Worm (Caenorhabditis elegans) whole organism, L1 larva: ENCODE results near the gene ceh-13.

Experiments
- C16A3.4 ChIP-seq: fragments of 150-350 bp; optimal IDR thresholded peaks from 2 replicates; lab custom pipeline; 2014; ENCODE audit warnings: missing biosample characterization, missing genetic modification characterization
- aha-1 ChIP-seq: fragments of 150-350 bp; optimal IDR thresholded peaks from 2 replicates; lab custom pipeline; 2014; ENCODE audit warnings: missing biosample characterization, missing genetic modification characterization
- aly-2 ChIP-seq: fragments of 150-350 bp; optimal IDR thresholded peaks from 2 replicates; lab custom pipeline; 2014; ENCODE audit warnings: missing biosample characterization, missing genetic modification characterization
- blmp-1 ChIP-seq: fragments of 150-350 bp; optimal IDR thresholded peaks from 2 replicates; lab custom pipeline; 2014; ENCODE audit warnings: missing biosample characterization, missing genetic modification characterization
- ceh-63 ChIP-seq: fragments of 200-800 bp; sonication (Bioruptor generic); optimal IDR thresholded peaks from 2 replicates; lab custom pipeline; 2018; ENCODE audit warnings: mild to moderate bottlenecking, missing genetic modification characterization, missing compliant biosample characterization
- ceh-88 ChIP-seq: fragments of 200-800 bp; sonication (Bioruptor generic); IDR thresholded peaks from 2 replicates; pipeline ENCODE4 v1.3.6; 2022; ENCODE audit warnings: missing genetic modification characterization, missing compliant biosample characterization
- ces-1 ChIP-seq: fragments of 150-350 bp; optimal IDR thresholded peaks from 2 replicates; lab custom pipeline; 2014; ENCODE audit warnings: missing biosample characterization, missing genetic modification reagents, missing genetic modification characterization
- dpl-1 ChIP-seq, 3 experiments: fragments of 150-350 bp in 2 of 3; sonication (generic microtip) in 1 of 3; optimal IDR thresholded peaks; 2 replicates each; lab custom pipeline; 2014 to 2017; ENCODE audit warnings: missing biosample characterization in 3 of 3, missing genetic modification characterization in 3 of 3, missing genetic modification reagents in 3 of 3
- efl-1 ChIP-seq, 4 experiments: fragments of 150-350 bp; optimal IDR thresholded peaks in 3 of 4; peaks in 1 of 4; 1 replicate in 1 of 4; 2 replicates in 3 of 4; lab custom pipeline; 2014; ENCODE audit warnings: missing biosample characterization in 2 of 4, missing genetic modification characterization in 2 of 4, missing genetic modification reagents in 2 of 4
- fkh-4 ChIP-seq: sonication (generic microtip); optimal IDR thresholded peaks from 2 replicates; lab custom pipeline; 2016; ENCODE audit warnings: missing compliant biosample characterization, missing genetic modification characterization, borderline replicate concordance
- fkh-8 ChIP-seq: sonication (generic microtip); optimal IDR thresholded peaks from 2 replicates; lab custom pipeline; 2016; ENCODE audit warnings: mild to moderate bottlenecking, missing genetic modification characterization, missing compliant biosample characterization
- fos-1 ChIP-seq: fragments of 150-350 bp; optimal IDR thresholded peaks from 2 replicates; lab custom pipeline; 2014; ENCODE audit warnings: missing biosample characterization, missing genetic modification characterization
- lin-14 ChIP-seq: fragments of 200-800 bp; sonication (Bioruptor generic); optimal IDR thresholded peaks from 2 replicates; lab custom pipeline; 2018; ENCODE audit warnings: mild to moderate bottlenecking, missing genetic modification characterization, moderate library complexity, missing compliant biosample characterization
- lin-15B ChIP-seq: fragments of 150-350 bp; sonication (generic microtip); optimal IDR thresholded peaks from 3 replicates; lab custom pipeline; 2014; ENCODE audit warnings: missing biosample characterization, missing genetic modification characterization
- lsy-2 ChIP-seq, 2 experiments: fragments of 150-350 bp; optimal IDR thresholded peaks; 2 replicates each; lab custom pipeline; 2014; ENCODE audit warnings: missing biosample characterization in 2 of 2, missing genetic modification characterization in 2 of 2
- mab-9 ChIP-seq: fragments of 200-800 bp; sonication (Bioruptor generic); IDR thresholded peaks from 2 replicates; pipeline ENCODE4 v1.3.6; 2022; ENCODE audit warnings: missing genetic modification reagents, missing genetic modification characterization, missing compliant biosample characterization
- mep-1 ChIP-seq: fragments of 150-350 bp; optimal IDR thresholded peaks from 2 replicates; lab custom pipeline; 2014; ENCODE audit warnings: missing biosample characterization, missing genetic modification characterization
- nhr-12 ChIP-seq: sonication (generic microtip); optimal IDR thresholded peaks from 2 replicates; lab custom pipeline; 2017; ENCODE audit warnings: missing biosample characterization, missing genetic modification characterization
- nhr-19 ChIP-seq: fragments of 200-800 bp; sonication (Bioruptor generic); conservative IDR thresholded peaks from 2 replicates; pipeline ENCODE4 v1.3.6; 2022; ENCODE audit warnings: missing genetic modification characterization, missing compliant biosample characterization
- nhr-20 ChIP-seq: sonication (generic microtip); optimal IDR thresholded peaks from 2 replicates; lab custom pipeline; 2016; ENCODE audit warnings: mild to moderate bottlenecking, missing genetic modification characterization, missing compliant biosample characterization
- nhr-47 ChIP-seq: sonication (generic microtip); optimal IDR thresholded peaks from 2 replicates; lab custom pipeline; 2016; ENCODE audit warnings: mild to moderate bottlenecking, missing genetic modification characterization, moderate library complexity, missing compliant biosample characterization
- nhr-71 ChIP-seq: sonication (generic microtip); optimal IDR thresholded peaks from 2 replicates; lab custom pipeline; 2016; ENCODE audit warnings: mild to moderate bottlenecking, missing genetic modification characterization, moderate library complexity, missing compliant biosample characterization
- nhr-85 ChIP-seq: sonication (generic microtip); peaks from one replicate; lab custom pipeline; 2016; ENCODE audit warnings: missing genetic modification characterization, inconsistent platforms, missing compliant biosample characterization
- nhr-90 ChIP-seq: sonication (generic microtip); optimal IDR thresholded peaks from 2 replicates; lab custom pipeline; 2016; ENCODE audit warnings: mild to moderate bottlenecking, missing genetic modification characterization, missing compliant biosample characterization; ENCODE audit not compliant: poor library complexity
- pag-3 ChIP-seq: sonication (generic microtip); optimal IDR thresholded peaks from 2 replicates; lab custom pipeline; 2017; ENCODE audit warnings: missing genetic modification characterization, mild to moderate bottlenecking, missing compliant biosample characterization, antibody characterized with exemption, borderline replicate concordance; ENCODE audit not compliant: insufficient read depth
- pqm-1 ChIP-seq: sonication (generic microtip); optimal IDR thresholded peaks from 3 replicates; lab custom pipeline; 2017; ENCODE audit warnings: missing biosample characterization, missing genetic modification characterization
- rnt-1 ChIP-seq: sonication (generic microtip); optimal IDR thresholded peaks from 2 replicates; lab custom pipeline; 2016; ENCODE audit warnings: mild to moderate bottlenecking, missing genetic modification characterization, moderate library complexity, missing compliant biosample characterization
- snpc-4 ChIP-seq: fragments of 150-350 bp; optimal IDR thresholded peaks from 2 replicates; lab custom pipeline; 2014; ENCODE audit warnings: missing biosample characterization, missing genetic modification characterization
- snu-23 ChIP-seq: sonication (generic microtip); optimal IDR thresholded peaks from 2 replicates; lab custom pipeline; 2016; ENCODE audit warnings: missing genetic modification characterization, missing compliant biosample characterization
- swsn-7 ChIP-seq: sonication (generic microtip); optimal IDR thresholded peaks from 2 replicates; lab custom pipeline; 2016; ENCODE audit warnings: missing genetic modification characterization, missing compliant biosample characterization
- tbx-2 ChIP-seq: sonication (generic microtip); optimal IDR thresholded peaks from 2 replicates; lab custom pipeline; 2016; ENCODE audit warnings: missing genetic modification characterization, missing compliant biosample characterization
- unc-30 ChIP-seq: sonication (generic microtip); optimal IDR thresholded peaks from 2 replicates; lab custom pipeline; 2017; ENCODE audit warnings: missing biosample characterization, missing genetic modification characterization
- vab-15 ChIP-seq: sonication (generic microtip); optimal IDR thresholded peaks from 2 replicates; lab custom pipeline; 2017; ENCODE audit warnings: missing genotype, mild to moderate bottlenecking, missing genetic modification characterization, missing compliant biosample characterization
- xbp-1 ChIP-seq: sonication (generic microtip); optimal IDR thresholded peaks from 2 replicates; lab custom pipeline; 2016; ENCODE audit warnings: missing genetic modification characterization, missing compliant biosample characterization
- zag-1 ChIP-seq: fragments of 150-350 bp; optimal IDR thresholded peaks from 2 replicates; lab custom pipeline; 2014; ENCODE audit warnings: missing biosample characterization, missing genetic modification characterization
- zip-4 ChIP-seq: fragments of 200-800 bp; sonication (Bioruptor generic); optimal IDR thresholded peaks from 2 replicates; lab custom pipeline; 2018; ENCODE audit warnings: mild to moderate bottlenecking, missing genetic modification characterization, moderate library complexity, missing compliant biosample characterization
- ztf-11 ChIP-seq, 2 experiments: sonication (generic microtip); optimal IDR thresholded peaks; 2 replicates each; lab custom pipeline; 2016 to 2017; ENCODE audit warnings: missing genetic modification characterization in 2 of 2, missing biosample characterization in 1 of 2, missing compliant biosample characterization in 1 of 2
- ztf-4 ChIP-seq: fragments of 150-350 bp; optimal IDR thresholded peaks from 2 replicates; lab custom pipeline; 2014; ENCODE audit warnings: missing biosample characterization, missing genetic modification characterization

ceh-13 gene

DNA sequence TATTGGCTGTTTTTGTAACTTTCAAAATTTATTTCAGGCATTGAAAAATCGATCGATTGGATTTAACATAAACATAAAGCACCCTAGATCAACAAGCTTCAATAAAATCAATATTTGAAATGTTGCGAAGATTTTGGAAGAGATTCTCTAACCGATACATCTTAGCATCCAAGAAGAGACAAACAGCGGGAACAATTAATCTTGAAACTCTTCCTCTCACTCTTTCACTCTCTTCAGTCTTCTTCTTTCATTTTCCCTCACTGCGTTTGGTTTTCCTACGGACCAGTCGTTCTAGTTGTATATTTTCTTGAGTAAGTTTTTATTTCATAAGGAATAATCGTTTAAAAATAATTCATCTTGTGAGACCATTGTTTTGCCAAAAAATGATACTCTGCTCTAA lies 22.4 kb upstream of the ceh-13 start:
- TF ChIP-seq unc-30 (tag; lab: Kevin White, UChicago) (no peak), lsy-2 (tag; optimal IDR thresholded peaks at IDR 0.05; lab: Kevin White, UChicago) (peak in 1 of 2 experiments; percentile 8), blmp-1 (tag; lab: Kevin White, UChicago) (peak; percentile 13), ceh-88 (GFP tag; lab: Robert Waterston, UW) (no peak), lin-14 (GFP tag; lab: Kevin White, UChicago) (no peak)
- TF ChIP-seq, all 84 proteins: peak for 2

DNA sequence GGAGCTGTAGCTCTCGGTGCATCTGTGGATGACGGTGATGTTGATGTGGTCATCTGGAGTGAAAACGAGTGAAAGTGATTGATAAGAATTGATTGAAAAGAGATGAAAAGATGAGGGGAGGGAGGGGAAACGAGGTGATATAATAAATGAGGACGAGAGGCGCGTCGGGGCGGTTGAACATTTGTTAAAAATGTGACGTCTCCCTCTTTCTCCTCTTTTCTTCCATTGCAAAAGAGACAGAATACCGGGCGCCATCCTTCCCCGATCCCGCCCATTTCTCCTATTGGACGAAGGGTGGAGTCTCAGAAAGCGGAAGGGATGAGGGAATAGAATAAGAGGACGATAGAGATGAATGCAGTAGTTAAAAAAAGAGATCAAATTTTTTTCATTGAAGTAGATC lies 20.8 kb upstream of the ceh-13 start:
- TF ChIP-seq nhr-47 (tag; lab: Kevin White, UChicago) (no peak), lin-14 (GFP tag; lab: Kevin White, UChicago) (peak; percentile 85), nhr-90 (tag; lab: Kevin White, UChicago) (peak; percentile 16), efl-1 (optimal IDR thresholded peaks at IDR 0.05; lab: Kevin White, UChicago) (no peak), efl-1 (GFP tag; optimal IDR thresholded peaks at IDR 0.05 in 1 of 2; lab: Kevin White, UChicago) (no peak), fos-1 (tag; lab: Kevin White, UChicago) (no peak), swsn-7 (tag; lab: Kevin White, UChicago) (peak; percentile 31), snpc-4 (no peak), zip-4 (no peak), C16A3.4 (no peak), rnt-1 (tag; lab: Kevin White, UChicago) (peak; percentile 70), tbx-2 (tag; lab: Kevin White, UChicago) (peak; percentile 77), ztf-11 (tag; optimal IDR thresholded peaks at IDR 0.05; lab: Kevin White, UChicago) (peak in 1 of 2 experiments; percentile 62), dpl-1 (GFP tag; optimal IDR thresholded peaks at IDR 0.05; lab: Kevin White, UChicago) (no peak), ces-1 (GFP tag; lab: Kevin White, UChicago) (no peak), pqm-1 (no peak), blmp-1 (tag; lab: Kevin White, UChicago) (peak; percentile 89), aha-1 (tag; lab: Kevin White, UChicago) (no peak), snu-23 (peak; percentile 44), lsy-2 (tag; optimal IDR thresholded peaks at IDR 0.05; lab: Kevin White, UChicago) (peak; percentile 65 to 81), zag-1 (no peak), mep-1 (tag; lab: Kevin White, UChicago) (peak; percentile 45), xbp-1 (tag; lab: Kevin White, UChicago) (peak; percentile 34), ztf-4 (tag; lab: Kevin White, UChicago) (no peak), fkh-4 (tag; lab: Kevin White, UChicago) (no peak), nhr-85 (tag; lab: Kevin White, UChicago) (peak; percentile 89), nhr-19 (GFP tag; lab: Robert Waterston, UW) (peak; percentile 51), fkh-8 (tag; lab: Kevin White, UChicago) (no peak), nhr-20 (tag; lab: Kevin White, UChicago) (peak; percentile 44), nhr-71 (tag; lab: Kevin White, UChicago) (peak; percentile 76)

DNA sequence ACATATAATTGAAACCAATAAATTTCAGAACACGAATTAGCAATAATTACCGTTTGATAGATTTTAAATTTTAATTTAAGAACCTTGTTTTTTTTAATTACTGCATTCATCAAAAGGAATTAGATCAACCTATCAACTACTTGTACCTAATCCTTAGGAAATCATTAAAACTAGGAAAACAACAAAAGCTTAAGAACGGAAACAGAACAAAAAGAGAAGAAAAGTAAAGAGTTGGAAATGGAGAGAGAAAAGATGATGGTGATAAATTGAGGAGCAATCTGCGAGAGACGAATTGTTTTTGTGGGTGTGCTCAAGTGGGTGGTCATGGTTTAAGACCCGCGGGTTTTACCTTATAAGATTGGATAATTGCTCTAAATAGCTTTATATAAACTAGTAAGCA lies 20.1 kb upstream of the ceh-13 start:
- TF ChIP-seq nhr-47 (tag; lab: Kevin White, UChicago) (no peak), rnt-1 (tag; lab: Kevin White, UChicago) (peak; percentile 11), ztf-4 (tag; lab: Kevin White, UChicago) (no peak), lsy-2 (tag; optimal IDR thresholded peaks at IDR 0.05; lab: Kevin White, UChicago) (no peak), lin-15B (tag; lab: Kevin White, UChicago) (no peak)

ce11 chrIII:7536559-7536958 lies 18.9 kb upstream of the ceh-13 start, which contains the start of gene lin-39:
Gene lin-39, minus strand, starts transcription at chrIII:7536632.
- TF ChIP-seq lin-15B (tag; lab: Kevin White, UChicago) (no peak), rnt-1 (tag; lab: Kevin White, UChicago) (peak; percentile 38), fkh-8 (tag; lab: Kevin White, UChicago) (no peak), ceh-63 (no peak), fos-1 (tag; lab: Kevin White, UChicago) (no peak), lsy-2 (tag; optimal IDR thresholded peaks at IDR 0.05; lab: Kevin White, UChicago) (peak in 1 of 2 experiments; percentile 47), mab-9 (GFP tag; lab: Robert Waterston, UW) (peak; percentile 43; the same call in 1 of the 2 replicates), nhr-71 (tag; lab: Kevin White, UChicago) (peak; percentile 11), pag-3 (tag; lab: Kevin White, UChicago) (no peak), zag-1 (no peak), lin-14 (GFP tag; lab: Kevin White, UChicago) (peak; percentile 68), zip-4 (no peak), aly-2 (tag; lab: Kevin White, UChicago) (no peak), dpl-1 (GFP tag; optimal IDR thresholded peaks at IDR 0.05; lab: Kevin White, UChicago) (no peak), nhr-12 (no peak), vab-15 (tag; lab: Kevin White, UChicago) (no peak), efl-1 (optimal IDR thresholded peaks at IDR 0.05; lab: Kevin White, UChicago) (no peak), efl-1 (GFP tag; optimal IDR thresholded peaks at IDR 0.05 in 1 of 2; lab: Kevin White, UChicago) (no peak), fkh-4 (tag; lab: Kevin White, UChicago) (no peak)
- TF ChIP-seq, all 84 proteins: peak for 5
